Worm (Caenorhabditis elegans) whole organism, late embryonic: Measurements from ENCODE around the gene clec-28.
A peak's percentile ranks its signal among the peaks of the same experiment; 100 is the strongest.

Experiments
- C08G9.2 ChIP-seq: sonication (generic microtip); optimal IDR thresholded peaks from 2 replicates; lab custom pipeline; 2016; ENCODE audit warnings: mild to moderate bottlenecking, missing genetic modification characterization, moderate library complexity, missing compliant biosample characterization
- F13H6.1 ChIP-seq: sonication (generic microtip); optimal IDR thresholded peaks from 2 replicates; lab custom pipeline; 2016; ENCODE audit warnings: missing genetic modification characterization, missing compliant biosample characterization
- K02D7.2 ChIP-seq: sonication (generic microtip); optimal IDR thresholded peaks from 2 replicates; lab custom pipeline; 2017; ENCODE audit warnings: mild to moderate bottlenecking, missing genetic modification characterization, missing compliant biosample characterization
- Y22D7AL.16 ChIP-seq: sonication (generic microtip); optimal IDR thresholded peaks from 2 replicates; lab custom pipeline; 2016; ENCODE audit warnings: missing genetic modification characterization, missing compliant biosample characterization
- ceh-2 ChIP-seq: sonication (generic microtip); optimal IDR thresholded peaks from 2 replicates; lab custom pipeline; 2016; ENCODE audit warnings: missing genotype, missing genetic modification characterization, missing compliant biosample characterization
- ceh-24 ChIP-seq: sonication (generic microtip); optimal IDR thresholded peaks from 2 replicates; lab custom pipeline; 2016; ENCODE audit warnings: mild to moderate bottlenecking, missing genetic modification characterization, missing compliant biosample characterization
- ceh-30 ChIP-seq: fragments of 150-350 bp; optimal IDR thresholded peaks from 2 replicates; lab custom pipeline; 2014; ENCODE audit warnings: missing biosample characterization, missing genetic modification characterization
- ceh-34 ChIP-seq: sonication (generic microtip); optimal IDR thresholded peaks from 2 replicates; lab custom pipeline; 2016; ENCODE audit warnings: mild to moderate bottlenecking, missing genetic modification characterization, missing compliant biosample characterization
- ceh-45 ChIP-seq: fragments of 200-800 bp; sonication (Bioruptor generic); IDR thresholded peaks from 2 replicates; pipeline ENCODE4 v1.3.6; 2022; ENCODE audit warnings: missing genetic modification reagents, missing genetic modification characterization, missing compliant biosample characterization
- ceh-48 ChIP-seq: sonication (generic microtip); optimal IDR thresholded peaks from 2 replicates; lab custom pipeline; 2016; ENCODE audit warnings: missing genetic modification characterization, inconsistent platforms, missing compliant biosample characterization
- ceh-6 ChIP-seq: fragments of 200-800 bp; sonication (Bioruptor generic); optimal IDR thresholded peaks from 2 replicates; lab custom pipeline; 2018; ENCODE audit warnings: mild to moderate bottlenecking, missing genetic modification characterization, missing compliant biosample characterization
- ceh-9 ChIP-seq: sonication (generic microtip); optimal IDR thresholded peaks from 2 replicates; lab custom pipeline; 2016; ENCODE audit warnings: mild to moderate bottlenecking, missing genetic modification characterization, inconsistent platforms, missing compliant biosample characterization
- dmd-4 ChIP-seq: sonication (generic microtip); optimal IDR thresholded peaks from 2 replicates; lab custom pipeline; 2016; ENCODE audit warnings: borderline replicate concordance, missing genetic modification characterization, missing compliant biosample characterization
- elt-2 ChIP-seq: sonication (generic microtip); optimal IDR thresholded peaks from 2 replicates; lab custom pipeline; 2016; ENCODE audit warnings: missing genetic modification reagents, missing genetic modification characterization, missing compliant biosample characterization
- elt-4 ChIP-seq: sonication (generic microtip); optimal IDR thresholded peaks from 2 replicates; lab custom pipeline; 2016; ENCODE audit warnings: missing genetic modification characterization, missing compliant biosample characterization
- eyg-1 ChIP-seq: sonication (generic microtip); optimal IDR thresholded peaks from 2 replicates; lab custom pipeline; 2016; ENCODE audit warnings: missing genotype, missing genetic modification characterization, missing compliant biosample characterization
- fax-1 ChIP-seq: sonication (generic microtip); optimal IDR thresholded peaks from 2 replicates; lab custom pipeline; 2016; ENCODE audit warnings: missing genotype, missing genetic modification characterization, missing compliant biosample characterization
- fkh-10 ChIP-seq: fragments of 150-350 bp; optimal IDR thresholded peaks from 2 replicates; lab custom pipeline; 2014; ENCODE audit warnings: missing biosample characterization, missing genetic modification reagents, missing genetic modification characterization
- gmeb-2 ChIP-seq: sonication (generic microtip); optimal IDR thresholded peaks from 2 replicates; lab custom pipeline; 2016; ENCODE audit warnings: missing genetic modification characterization, inconsistent platforms, missing compliant biosample characterization
- hlh-13 ChIP-seq: fragments of 200-800 bp; sonication (Bioruptor generic); optimal IDR thresholded peaks from 2 replicates; lab custom pipeline; 2018; ENCODE audit warnings: mild to moderate bottlenecking, missing genetic modification characterization, missing compliant biosample characterization
- hlh-15 ChIP-seq: sonication (generic microtip); optimal IDR thresholded peaks from 2 replicates; lab custom pipeline; 2016; ENCODE audit warnings: missing genetic modification characterization, missing compliant biosample characterization
- hlh-30 ChIP-seq: sonication (generic microtip); optimal IDR thresholded peaks from 2 replicates; lab custom pipeline; 2017; ENCODE audit warnings: antibody characterized with exemption, missing genetic modification characterization, missing compliant biosample characterization; ENCODE audit not compliant: insufficient read depth
- hlh-8 ChIP-seq: sonication (generic microtip); optimal IDR thresholded peaks from 2 replicates; lab custom pipeline; 2016; ENCODE audit warnings: missing genotype, missing genetic modification characterization, missing compliant biosample characterization
- lim-6 ChIP-seq: sonication (generic microtip); optimal IDR thresholded peaks from 2 replicates; lab custom pipeline; 2016; ENCODE audit warnings: missing genetic modification characterization, missing compliant biosample characterization
- madf-2 ChIP-seq: sonication (generic microtip); optimal IDR thresholded peaks from 2 replicates; lab custom pipeline; 2017; ENCODE audit warnings: missing genetic modification characterization, missing compliant biosample characterization
- nfya-1 ChIP-seq: sonication (generic microtip); optimal IDR thresholded peaks from 2 replicates; lab custom pipeline; 2017; ENCODE audit warnings: missing genetic modification characterization, mild to moderate bottlenecking, missing compliant biosample characterization, antibody characterized with exemption, moderate library complexity
- nhr-11 ChIP-seq: fragments of 150-350 bp; optimal IDR thresholded peaks from 2 replicates; lab custom pipeline; 2014; ENCODE audit warnings: missing biosample characterization, missing genetic modification characterization
- nhr-232 ChIP-seq: sonication (generic microtip); optimal IDR thresholded peaks from 2 replicates; lab custom pipeline; 2016; ENCODE audit warnings: missing genetic modification characterization, missing compliant biosample characterization
- npax-4 ChIP-seq: sonication (generic microtip); optimal IDR thresholded peaks from 2 replicates; lab custom pipeline; 2016; ENCODE audit warnings: missing genetic modification characterization, missing compliant biosample characterization
- pag-3 ChIP-seq: sonication (generic microtip); optimal IDR thresholded peaks from 2 replicates; lab custom pipeline; 2016; ENCODE audit warnings: missing compliant biosample characterization, missing genetic modification characterization, borderline replicate concordance
- pqm-1 ChIP-seq: sonication (generic microtip); optimal IDR thresholded peaks from 2 replicates; lab custom pipeline; 2016; ENCODE audit warnings: missing genetic modification characterization, missing compliant biosample characterization
- rnt-1 ChIP-seq: sonication (generic microtip); optimal IDR thresholded peaks from 2 replicates; lab custom pipeline; 2016; ENCODE audit warnings: missing genetic modification characterization, missing compliant biosample characterization
- sox-4 ChIP-seq: sonication (generic microtip); optimal IDR thresholded peaks from 2 replicates; lab custom pipeline; 2017; ENCODE audit warnings: mild to moderate bottlenecking, missing genetic modification characterization, inconsistent platforms, missing compliant biosample characterization
- syd-9 ChIP-seq: sonication (generic microtip); optimal IDR thresholded peaks from 2 replicates; lab custom pipeline; 2016; ENCODE audit warnings: mild to moderate bottlenecking, missing genetic modification characterization, moderate library complexity, missing compliant biosample characterization
- tbx-2 ChIP-seq: sonication (generic microtip); optimal IDR thresholded peaks from 2 replicates; lab custom pipeline; 2016; ENCODE audit warnings: missing genetic modification characterization, missing compliant biosample characterization
- tbx-7 ChIP-seq: sonication (generic microtip); optimal IDR thresholded peaks from 2 replicates; lab custom pipeline; 2016; ENCODE audit warnings: missing genotype, missing genetic modification characterization, missing compliant biosample characterization
- unc-55 ChIP-seq: sonication (generic microtip); optimal IDR thresholded peaks from 2 replicates; lab custom pipeline; 2017; ENCODE audit warnings: missing biosample characterization, missing genetic modification reagents, missing genetic modification characterization
- ztf-16 ChIP-seq: sonication (generic microtip); optimal IDR thresholded peaks from 2 replicates; lab custom pipeline; 2017; ENCODE audit warnings: missing genetic modification characterization, missing compliant biosample characterization

clec-28 gene

ce11 chrV:16904612-16905011 is 39.1 kb downstream of the clec-28 start, which contains the start of gene nhr-262:
TSS of gene nhr-262 (plus strand) at chrV:16904912.
- TF ChIP-seq ceh-48 (tag; lab: Kevin White, UChicago): no peak
- TF ChIP-seq lim-6: no peak
- no peak for TF ChIP-seq ceh-2 (tag; lab: Kevin White, UChicago)
- no peak for TF ChIP-seq F13H6.1 (tag; lab: Kevin White, UChicago)
- TF ChIP-seq tbx-2 (tag; lab: Kevin White, UChicago): no peak
- no peak for TF ChIP-seq ceh-24 (tag; lab: Kevin White, UChicago)
- TF ChIP-seq eyg-1 (tag; lab: Kevin White, UChicago): no peak
- TF ChIP-seq ceh-30 (tag; lab: Kevin White, UChicago): no peak
- TF ChIP-seq fkh-10 (GFP tag; lab: Kevin White, UChicago): no peak
- no peak for TF ChIP-seq gmeb-2 (tag; lab: Kevin White, UChicago)
- TF ChIP-seq nhr-11: no peak
- no peak for TF ChIP-seq fax-1 (tag; lab: Kevin White, UChicago)
- no peak for TF ChIP-seq hlh-15 (tag; lab: Kevin White, UChicago)
- TF ChIP-seq elt-4 (tag; lab: Kevin White, UChicago): no peak
- TF ChIP-seq madf-2: no peak
- TF ChIP-seq pqm-1 (tag; lab: Kevin White, UChicago): no peak
- TF ChIP-seq hlh-30 (tag; lab: Kevin White, UChicago): no peak
- TF ChIP-seq ceh-6 (GFP tag; lab: Kevin White, UChicago): no peak

ce11 chrV:16909871-16910270 is 44.4 kb downstream of the clec-28 start, which contains the start of gene F09C6.16:
TSS of gene F09C6.16 (minus strand) at chrV:16909971.
- TF ChIP-seq Y22D7AL.16 (no peak), nfya-1 (tag; lab: Kevin White, UChicago) (no peak), ceh-6 (GFP tag; lab: Kevin White, UChicago) (no peak)
- TF ChIP-seq, all 69 proteins: peak for 0

ce11 chrV:16910864-16911263 is 45.4 kb downstream of the clec-28 start:
- TF ChIP-seq gmeb-2 (tag; lab: Kevin White, UChicago) (no peak), ztf-16 (no peak), sox-4 (no peak), dmd-4 (tag; lab: Kevin White, UChicago) (no peak), nhr-232 (no peak), C08G9.2 (tag; lab: Kevin White, UChicago) (no peak), tbx-7 (tag; lab: Kevin White, UChicago) (no peak), ceh-45 (no peak), ceh-34 (tag; lab: Kevin White, UChicago) (no peak), npax-4 (tag; lab: Kevin White, UChicago) (no peak), pag-3 (no peak), ceh-9 (tag; lab: Kevin White, UChicago) (no peak), rnt-1 (tag; lab: Kevin White, UChicago) (no peak), lim-6 (no peak), K02D7.2 (tag; lab: Kevin White, UChicago) (no peak), syd-9 (tag; lab: Kevin White, UChicago) (no peak), hlh-8 (tag; lab: Kevin White, UChicago) (no peak), hlh-13 (GFP tag; lab: Kevin White, UChicago) (no peak)

- TF ChIP-seq unc-55 (GFP tag; lab: Kevin White, UChicago): no peak
- peak; percentile 14 for TF ChIP-seq elt-2 (tag; lab: Kevin White, UChicago)
- TF ChIP-seq, all 69 proteins: peak for 1
These were observed 45.8 kb downstream of the clec-28 start for ce11 chrV:16911294-16911693.
